Worm (Caenorhabditis elegans) whole organism, mixed stage, embryonic: ENCODE measurements around the gene pat-3.

Experiments used
- elt-1 ChIP-seq: sonication (generic microtip); optimal IDR thresholded peaks from 2 replicates; lab custom pipeline; 2017; ENCODE audit warnings: missing genetic modification characterization, mild to moderate bottlenecking, missing compliant biosample characterization, antibody characterized with exemption, moderate library complexity, borderline replicate concordance; ENCODE audit not compliant: insufficient read depth
- lin-13 ChIP-seq: fragments of 150-350 bp; optimal IDR thresholded peaks from 2 replicates; lab custom pipeline; 2014; ENCODE audit warnings: missing biosample characterization, missing genetic modification characterization
- lin-32 ChIP-seq: fragments of 200-800 bp; sonication (Bioruptor generic); optimal IDR thresholded peaks from 2 replicates; lab custom pipeline; 2018; ENCODE audit warnings: mild to moderate bottlenecking, missing genetic modification characterization, missing compliant biosample characterization
- lsy-2 ChIP-seq: fragments of 150-350 bp; optimal IDR thresholded peaks from 2 replicates; lab custom pipeline; 2014; ENCODE audit warnings: missing biosample characterization, missing genetic modification characterization
- mls-2 ChIP-seq: sonication (generic microtip); optimal IDR thresholded peaks from 2 replicates; lab custom pipeline; 2016; ENCODE audit warnings: mild to moderate bottlenecking, missing genetic modification characterization, moderate library complexity, missing compliant biosample characterization
- nhr-12 ChIP-seq: fragments of 150-350 bp; optimal IDR thresholded peaks from 2 replicates; lab custom pipeline; 2014; ENCODE audit warnings: missing biosample characterization, missing genetic modification characterization
- nhr-28 ChIP-seq: fragments of 150-350 bp; optimal IDR thresholded peaks from 2 replicates; lab custom pipeline; 2014; ENCODE audit warnings: missing biosample characterization, missing genetic modification characterization
- nhr-76 ChIP-seq: sonication (generic microtip); optimal IDR thresholded peaks from 2 replicates; lab custom pipeline; 2017; ENCODE audit warnings: missing biosample characterization, missing genetic modification characterization
- pha-4 ChIP-seq: fragments of 150-350 bp; optimal IDR thresholded peaks from 2 replicates; lab custom pipeline; 2018; ENCODE audit warnings: missing biosample characterization, missing genetic modification reagents, missing genetic modification characterization
- snpc-4 ChIP-seq: fragments of 150-350 bp; optimal IDR thresholded peaks from 2 replicates; lab custom pipeline; 2014; ENCODE audit warnings: missing biosample characterization, missing genetic modification characterization
- unc-39 ChIP-seq: fragments of 150-350 bp; optimal IDR thresholded peaks from 2 replicates; lab custom pipeline; 2014; ENCODE audit warnings: missing biosample characterization, missing genetic modification characterization

- TF ChIP-seq lsy-2 (tag; lab: Kevin White, UChicago) (no peak), unc-39 (tag; lab: Kevin White, UChicago) (no peak), mls-2 (tag; lab: Kevin White, UChicago) (no peak), nhr-28 (tag; lab: Kevin White, UChicago) (no peak), elt-1 (no peak), nhr-12 (tag; lab: Kevin White, UChicago) (no peak), pha-4 (tag; lab: Kevin White, UChicago) (no peak), lin-32 (no peak), nhr-76 (tag; lab: Kevin White, UChicago) (no peak), lin-13 (no peak), snpc-4 (no peak)
These were observed 42.3 kb upstream of the pat-3 start, which contains the start of gene F37A8.5 for ce11 chrIII:3956293-3956692.
